Worm (Caenorhabditis elegans): ENCODE results near the gene F23F1.6.

ce11 chrII:57873-58272 is 20.8 kb upstream of the F23F1.6 start:
- no peak for TF ChIP-seq hlh-30 (tag; optimal IDR thresholded peaks at IDR 0.05; ENCODE audit: insufficient read depth)
- no peak for TF ChIP-seq pha-4 (tag; optimal IDR thresholded peaks at IDR 0.05)
- TF ChIP-seq unc-55 (GFP tag; optimal IDR thresholded peaks at IDR 0.05), result no peak
- no peak for TF ChIP-seq elt-2 (tag; optimal IDR thresholded peaks at IDR 0.05)
- TF ChIP-seq pax-1 (tag; optimal IDR thresholded peaks at IDR 0.05), result no peak
- no peak for TF ChIP-seq fkh-10 (GFP tag; optimal IDR thresholded peaks at IDR 0.05)
- no peak for TF ChIP-seq sox-4 (tag; optimal IDR thresholded peaks at IDR 0.05)
- no peak for TF ChIP-seq nhr-11 (tag; optimal IDR thresholded peaks at IDR 0.05)
